Fruit fly (Drosophila melanogaster): Measurements from ENCODE around the gene Hsp70Aa.

dm6 chr3R:11984862-11985261 is 28.5 kb upstream of the Hsp70Aa start:
- TF ChIP-seq Dfd (GFP tag; optimal IDR thresholded peaks at IDR 0.05) (no peak), Abd-B (GFP tag; optimal IDR thresholded peaks at IDR 0.05) (no peak), N (GFP tag; optimal IDR thresholded peaks at IDR 0.05) (no peak), h (GFP tag; optimal IDR thresholded peaks at IDR 0.05) (no peak), psq (GFP tag; optimal IDR thresholded peaks at IDR 0.05) (no peak), br (GFP tag; optimal IDR thresholded peaks at IDR 0.05) (no peak), tai (GFP tag; optimal IDR thresholded peaks at IDR 0.05) (no peak), fru (GFP tag; optimal IDR thresholded peaks at IDR 0.05) (no peak), OdsH (GFP tag; optimal IDR thresholded peaks at IDR 0.05) (no peak), Myc (optimal IDR thresholded peaks at IDR 0.05) (no peak), woc (GFP tag; optimal IDR thresholded peaks at IDR 0.05) (no peak)

All from whole organism, wandering third instar larva.